Fruit fly (Drosophila melanogaster) whole organism, prepupa: ENCODE measurements around the gene Ip259.

Source experiments
- Blimp-1 ChIP-seq: fragments of 200-800 bp; sonication (Bioruptor generic); optimal IDR thresholded peaks from 3 replicates; lab custom pipeline; 2017; ENCODE audit warnings: missing biosample characterization, missing genetic modification characterization, mild to moderate bottlenecking, moderate library complexity, missing genetic modification reagents
- CG10669 ChIP-seq: fragments of 200-800 bp; sonication (Bioruptor generic); optimal IDR thresholded peaks from 3 replicates; lab custom pipeline; 2018; ENCODE audit warnings: missing biosample characterization, mild to moderate bottlenecking, missing genetic modification characterization, moderate library complexity
- CG11762 ChIP-seq: fragments of 200-800 bp; sonication (Bioruptor generic); optimal IDR thresholded peaks from 3 replicates; lab custom pipeline; 2016; ENCODE audit warnings: missing biosample characterization, missing genetic modification characterization; ENCODE audit not compliant: insufficient read depth
- CG11902 ChIP-seq: fragments of 200-800 bp; sonication (Bioruptor generic); optimal IDR thresholded peaks from 3 replicates; lab custom pipeline; 2016; ENCODE audit warnings: missing biosample characterization, missing genetic modification characterization
- CG16779 ChIP-seq: fragments of 200-800 bp; sonication (Bioruptor generic); optimal IDR thresholded peaks from 3 replicates; lab custom pipeline; 2017; ENCODE audit warnings: missing biosample characterization, mild to moderate bottlenecking, missing genetic modification characterization
- CG3032 ChIP-seq: fragments of 200-800 bp; optimal IDR thresholded peaks from 2 replicates; lab custom pipeline; 2019; ENCODE audit warnings: missing biosample characterization, mild to moderate bottlenecking, missing genetic modification characterization, moderate library complexity
- CG31627 ChIP-seq: fragments of 200-800 bp; sonication (Bioruptor generic); optimal IDR thresholded peaks from 3 replicates; lab custom pipeline; 2016; ENCODE audit warnings: missing biosample characterization, missing genetic modification characterization
- CG34406 ChIP-seq: fragments of 200-800 bp; sonication (Bioruptor generic); optimal IDR thresholded peaks from 3 replicates; lab custom pipeline; 2016; ENCODE audit warnings: missing biosample characterization, missing genetic modification characterization
- CG3919 ChIP-seq: fragments of 200-800 bp; sonication (Bioruptor generic); optimal IDR thresholded peaks from 3 replicates; lab custom pipeline; 2016; ENCODE audit warnings: missing biosample characterization, missing genetic modification characterization
- CG6163 ChIP-seq: fragments of 200-800 bp; sonication (Bioruptor generic); IDR thresholded peaks from 3 replicates; pipeline ENCODE4 v1.3.6; 2022; ENCODE audit warnings: missing biosample characterization, missing genetic modification characterization
- CG6276 ChIP-seq: fragments of 200-800 bp; sonication (Bioruptor generic); optimal IDR thresholded peaks from 2 replicates; lab custom pipeline; 2017; ENCODE audit warnings: missing biosample characterization, mild to moderate bottlenecking, missing genetic modification characterization
- CG6792 ChIP-seq: fragments of 200-800 bp; sonication (Bioruptor generic); optimal IDR thresholded peaks from 3 replicates; lab custom pipeline; 2016; ENCODE audit warnings: missing biosample characterization, missing genetic modification characterization
- CG6808 ChIP-seq: fragments of 200-800 bp; sonication (Bioruptor generic); optimal IDR thresholded peaks from 3 replicates; lab custom pipeline; 2017; ENCODE audit warnings: missing biosample characterization, missing genetic modification characterization, mild to moderate bottlenecking, moderate library complexity, missing genetic modification reagents
- CG8119 ChIP-seq: fragments of 200-800 bp; sonication (Bioruptor generic); IDR thresholded peaks from 3 replicates; pipeline ENCODE4 v1.3.6; 2022; ENCODE audit warnings: missing biosample characterization, missing genetic modification characterization
- CG8632 ChIP-seq: fragments of 200-800 bp; sonication (Bioruptor generic); optimal IDR thresholded peaks from 3 replicates; lab custom pipeline; 2016; ENCODE audit warnings: missing biosample characterization, missing genetic modification characterization
- CG9139 ChIP-seq: fragments of 200-800 bp; sonication (Bioruptor generic); optimal IDR thresholded peaks from 3 replicates; lab custom pipeline; 2017; ENCODE audit warnings: missing biosample characterization, mild to moderate bottlenecking, missing genetic modification characterization
- Eip78C ChIP-seq: fragments of 200-800 bp; sonication (Bioruptor generic); peaks from one replicate; lab custom pipeline; 2016; ENCODE audit warnings: missing biosample characterization, missing genetic modification characterization
- Eip93F ChIP-seq: fragments of 200-800 bp; sonication (Bioruptor generic); optimal IDR thresholded peaks from 2 replicates; lab custom pipeline; 2016; ENCODE audit warnings: missing biosample characterization, mild to moderate bottlenecking, missing genetic modification characterization
- Ets21C ChIP-seq: fragments of 200-800 bp; sonication (Bioruptor generic); optimal IDR thresholded peaks from 3 replicates; lab custom pipeline; 2016; ENCODE audit warnings: missing biosample characterization, missing genetic modification characterization
- Gug ChIP-seq: fragments of 200-800 bp; sonication (Bioruptor generic); IDR thresholded peaks from 2 replicates; pipeline ENCODE4 v1.3.6; 2022; ENCODE audit warnings: missing biosample characterization, missing genetic modification characterization
- Lpt ChIP-seq: fragments of 200-800 bp; sonication (Bioruptor generic); optimal IDR thresholded peaks from 3 replicates; lab custom pipeline; 2016; ENCODE audit warnings: missing biosample characterization, missing genetic modification characterization
- Met ChIP-seq: fragments of 200-800 bp; sonication (Bioruptor generic); optimal IDR thresholded peaks from 3 replicates; lab custom pipeline; 2016; ENCODE audit warnings: missing biosample characterization, missing genetic modification characterization
- Smox ChIP-seq: fragments of 200-800 bp; sonication (Bioruptor generic); optimal IDR thresholded peaks from 3 replicates; lab custom pipeline; 2016; ENCODE audit warnings: missing biosample characterization, missing genetic modification characterization
- Sox102F ChIP-seq: fragments of 200-800 bp; sonication (Bioruptor generic); optimal IDR thresholded peaks from 2 replicates; lab custom pipeline; 2016; ENCODE audit warnings: missing biosample characterization, mild to moderate bottlenecking, missing genetic modification characterization
- Sox14 ChIP-seq: fragments of 200-800 bp; sonication (Bioruptor generic); optimal IDR thresholded peaks from 3 replicates; lab custom pipeline; 2016; ENCODE audit warnings: missing biosample characterization, missing genetic modification characterization
- achi ChIP-seq: fragments of 200-800 bp; sonication (Bioruptor generic); optimal IDR thresholded peaks from 3 replicates; lab custom pipeline; 2016; ENCODE audit warnings: missing biosample characterization, missing genetic modification characterization
- dsx ChIP-seq: fragments of 200-800 bp; optimal IDR thresholded peaks from 3 replicates; lab custom pipeline; 2019; ENCODE audit warnings: missing biosample characterization, mild to moderate bottlenecking, missing genetic modification characterization, moderate library complexity; ENCODE audit not compliant: poor library complexity, severe bottlenecking
- eg ChIP-seq: fragments of 200-800 bp; sonication (Bioruptor generic); IDR thresholded peaks from 3 replicates; pipeline ENCODE4 v1.3.6; 2022; ENCODE audit warnings: missing biosample characterization, missing genetic modification characterization
- fd59A ChIP-seq: fragments of 200-800 bp; sonication (Bioruptor generic); optimal IDR thresholded peaks from 2 replicates; lab custom pipeline; 2017; ENCODE audit warnings: missing biosample characterization, mild to moderate bottlenecking, missing genetic modification characterization, missing genetic modification reagents
- fd85E ChIP-seq: fragments of 200-800 bp; sonication (Bioruptor generic); optimal IDR thresholded peaks from 3 replicates; lab custom pipeline; 2016; ENCODE audit warnings: missing biosample characterization, missing genetic modification characterization
- lz ChIP-seq: fragments of 200-800 bp; sonication (Bioruptor generic); optimal IDR thresholded peaks from 3 replicates; lab custom pipeline; 2016; ENCODE audit warnings: missing biosample characterization, missing genetic modification characterization
- salr ChIP-seq, 2 experiments: fragments of 200-800 bp; sonication (Bioruptor generic); optimal IDR thresholded peaks; 3 replicates each; lab custom pipeline; 2016 to 2018; ENCODE audit warnings: missing biosample characterization in 2 of 2, missing genetic modification characterization in 2 of 2, mild to moderate bottlenecking in 1 of 2
- ss ChIP-seq, 2 experiments: fragments of 200-800 bp; sonication (Bioruptor generic); optimal IDR thresholded peaks; 2 replicates in 1 of 2; 3 replicates in 1 of 2; lab custom pipeline; 2017 to 2018; ENCODE audit warnings: mild to moderate bottlenecking in 2 of 2, missing biosample characterization in 2 of 2, missing genetic modification characterization in 2 of 2, moderate library complexity in 1 of 2
- vri ChIP-seq: fragments of 200-800 bp; sonication (Bioruptor generic); optimal IDR thresholded peaks from 3 replicates; lab custom pipeline; 2016; ENCODE audit warnings: missing biosample characterization, mild to moderate bottlenecking, missing genetic modification characterization

The Ip259 gene

DNA sequence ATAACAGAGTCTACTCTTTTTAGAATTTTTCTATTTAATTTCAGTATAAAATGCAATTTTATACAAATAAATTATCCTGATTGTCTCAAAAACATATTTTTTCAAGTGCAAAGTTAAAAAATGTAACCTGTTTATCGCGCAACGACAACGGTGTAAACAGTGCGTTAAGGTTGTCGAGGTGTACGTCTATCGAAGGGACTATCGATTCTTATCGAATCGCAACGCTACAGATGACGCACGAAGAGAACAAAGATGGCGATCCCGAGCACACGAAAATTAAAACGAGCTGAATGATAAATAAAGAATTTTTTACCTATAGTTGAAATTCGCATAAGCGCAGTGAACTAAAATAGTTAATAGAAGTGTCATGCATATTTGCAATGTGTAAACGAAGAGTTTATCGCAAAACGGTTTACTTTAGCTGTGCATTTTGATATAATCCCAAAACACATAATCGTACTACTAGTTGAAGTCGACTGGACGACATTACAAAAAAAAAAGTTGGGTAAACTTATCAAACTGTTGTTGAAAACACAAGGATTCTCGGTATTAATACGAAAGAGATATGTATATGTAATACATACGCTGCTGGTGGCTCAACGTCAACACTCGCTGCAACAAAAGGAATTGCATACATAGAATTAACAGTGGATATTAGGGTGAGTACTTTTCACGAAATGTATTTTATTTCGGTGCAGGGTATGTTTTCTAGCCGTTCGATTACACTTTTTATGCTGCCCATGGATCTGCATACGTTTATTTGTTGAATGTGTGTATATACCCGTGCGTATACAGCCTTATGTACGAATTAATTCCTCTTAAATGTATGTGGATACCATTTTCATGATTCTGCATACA, 20.1 kb upstream of the Ip259 start, which contains the start of gene da (continued):
- TF ChIP-seq Met (GFP tag; lab: Kevin White, UChicago) = peak; percentile 62
- TF ChIP-seq Sox14 (GFP tag; lab: Kevin White, UChicago) = peak; percentile 80
- peak; percentile 22 for TF ChIP-seq CG10669 (GFP tag; lab: Kevin White, UChicago)
- peak; percentile 56 for TF ChIP-seq Smox
- TF ChIP-seq CG3919 = no peak
- TF ChIP-seq Ets21C (GFP tag; lab: Kevin White, UChicago) = peak; percentile 12
- no peak for TF ChIP-seq Gug (GFP tag; lab: Robert Waterston, UW)
- TF ChIP-seq CG6163 = no peak
- TF ChIP-seq CG11902 = peak; percentile 11
- TF ChIP-seq eg = no peak; the same call in 1 of the 3 replicates

DNA sequence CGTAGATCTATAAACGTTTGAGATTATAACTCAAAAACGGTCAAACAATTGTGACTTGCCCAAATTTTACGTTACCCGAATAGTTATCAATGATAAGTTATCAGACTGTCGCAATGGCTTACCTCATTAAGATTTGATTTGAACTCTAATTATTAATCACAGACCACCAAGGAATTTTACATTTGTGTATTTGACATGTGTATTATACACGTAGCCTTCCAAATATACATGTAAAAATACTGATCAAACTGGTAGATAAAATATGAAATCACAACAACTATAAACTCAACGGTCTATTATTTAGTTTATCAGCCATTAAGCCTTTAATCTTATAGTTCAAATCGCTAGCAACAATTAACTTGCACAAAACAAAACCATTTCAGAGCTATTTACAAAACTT, 14.7 kb upstream of the Ip259 start:
- TF ChIP-seq Sox102F (GFP tag; lab: Kevin White, UChicago) (no peak), vri (GFP tag; lab: Kevin White, UChicago) (peak; percentile 18), achi (no peak)

DNA sequence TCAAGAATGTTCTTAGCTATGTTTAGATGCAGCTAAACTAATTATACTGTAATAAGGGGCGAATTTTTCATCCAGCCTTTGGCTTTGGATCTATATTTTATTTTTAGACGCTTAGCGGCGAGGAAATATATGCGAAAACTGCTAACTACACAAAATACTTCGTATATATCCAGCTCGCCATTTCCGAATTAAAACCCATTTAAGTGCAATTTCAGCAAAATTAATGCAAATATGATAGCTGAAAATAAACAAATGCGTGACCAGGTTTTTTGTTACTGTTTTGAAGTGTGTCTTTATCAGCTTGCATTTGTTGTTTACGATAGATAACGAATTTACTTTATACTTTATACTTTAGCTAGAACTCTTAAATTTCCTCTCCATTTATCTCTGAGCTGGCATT, 13.1 kb upstream of the Ip259 start:
- no peak for TF ChIP-seq CG16779 (tag; lab: Kevin White, UChicago)
- TF ChIP-seq eg = no peak
- no peak for TF ChIP-seq lz (GFP tag; lab: Kevin White, UChicago)
- TF ChIP-seq Blimp-1 (GFP tag; lab: Kevin White, UChicago) = no peak
- TF ChIP-seq fd85E = no peak
- TF ChIP-seq dsx (GFP tag; lab: Kevin White, UChicago) = no peak
- TF ChIP-seq Met (GFP tag; lab: Kevin White, UChicago) = no peak
- TF ChIP-seq CG8632 (GFP tag; lab: Kevin White, UChicago) = no peak
- no peak for TF ChIP-seq CG11902

DNA sequence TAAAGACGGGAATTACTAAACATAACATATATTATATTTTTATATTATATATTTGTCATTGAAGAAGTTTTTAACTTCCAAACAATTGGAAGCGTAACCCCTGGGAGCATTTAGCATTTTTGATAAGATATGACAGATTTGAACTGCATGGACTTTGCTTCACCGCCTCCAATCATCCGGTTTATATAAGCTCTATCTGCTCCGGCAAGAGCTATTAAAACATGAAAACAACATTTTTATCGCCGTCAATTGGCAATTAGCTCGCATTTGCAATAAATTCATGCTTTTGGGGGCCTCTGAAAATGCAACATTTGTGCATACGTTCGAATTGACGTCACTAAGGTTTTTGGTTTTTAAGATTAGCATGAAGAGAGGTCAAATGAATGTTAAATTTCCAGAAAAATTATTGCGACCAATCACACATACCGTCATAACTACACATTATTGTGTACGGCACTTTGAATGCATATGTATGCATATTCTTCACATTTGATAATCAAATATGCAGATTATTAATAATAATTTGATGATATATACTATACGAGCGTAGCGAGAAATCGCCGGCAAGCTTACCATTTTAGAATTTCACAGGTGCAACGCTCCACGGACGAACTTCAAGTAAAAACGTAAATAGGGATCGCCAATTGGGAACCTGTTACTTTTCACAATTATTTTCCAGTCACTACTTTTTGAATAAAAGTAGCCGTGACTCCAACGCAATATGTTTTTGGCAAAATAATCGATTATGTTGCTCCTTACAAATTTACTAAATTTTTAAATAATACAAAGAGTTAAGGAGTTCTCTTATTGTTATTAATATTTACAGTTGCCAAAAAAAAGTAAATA, 12.3 kb upstream of the Ip259 start, which contains the start of gene Mdh1:
TSS of gene Mdh1 (minus strand) at position 691 of the 846 bp plus-strand sequence.
- TF ChIP-seq CG6808 (GFP tag; lab: Kevin White, UChicago) (peak; percentile 4), ss (GFP tag; optimal IDR thresholded peaks at IDR 0.05; lab: Kevin White, UChicago) (peak; percentile 11 to 40), Lpt (GFP tag; lab: Kevin White, UChicago) (no peak), CG34406 (no peak), CG16779 (tag; lab: Kevin White, UChicago) (no peak), vri (GFP tag; lab: Kevin White, UChicago) (peak; percentile 55), CG6276 (GFP tag; lab: Kevin White, UChicago) (no peak), Eip78C (GFP tag; lab: Kevin White, UChicago) (peak; percentile 64), CG8119 (no peak), CG8632 (GFP tag; lab: Kevin White, UChicago) (no peak), fd59A (GFP tag; lab: Kevin White, UChicago) (no peak), CG3032 (no peak), CG9139 (GFP tag; lab: Kevin White, UChicago) (no peak), Gug (GFP tag; lab: Robert Waterston, UW) (no peak), CG6792 (GFP tag; lab: Kevin White, UChicago) (no peak), CG11762 (GFP tag; lab: Kevin White, UChicago) (no peak), Sox14 (GFP tag; lab: Kevin White, UChicago) (no peak), salr (GFP tag; optimal IDR thresholded peaks at IDR 0.05; lab: Kevin White, UChicago) (no peak), CG31627 (GFP tag; lab: Kevin White, UChicago) (no peak), Smox (no peak), lz (GFP tag; lab: Kevin White, UChicago) (no peak), Eip93F (GFP tag; lab: Kevin White, UChicago) (peak; percentile 18)
